Fruit fly (Drosophila melanogaster) S2 (cell line): ENCODE measurements around the gene Spec2.

Source experiments
- CG8478 ChIP-seq: fragments of >200 bp; optimal IDR thresholded peaks from 2 replicates; lab custom pipeline; 2018
- CTCF ChIP-seq, 2 experiments: fragments of >200 bp; optimal IDR thresholded peaks; 2 replicates each; lab custom pipeline; 2018

Gene Spec2

DNA sequence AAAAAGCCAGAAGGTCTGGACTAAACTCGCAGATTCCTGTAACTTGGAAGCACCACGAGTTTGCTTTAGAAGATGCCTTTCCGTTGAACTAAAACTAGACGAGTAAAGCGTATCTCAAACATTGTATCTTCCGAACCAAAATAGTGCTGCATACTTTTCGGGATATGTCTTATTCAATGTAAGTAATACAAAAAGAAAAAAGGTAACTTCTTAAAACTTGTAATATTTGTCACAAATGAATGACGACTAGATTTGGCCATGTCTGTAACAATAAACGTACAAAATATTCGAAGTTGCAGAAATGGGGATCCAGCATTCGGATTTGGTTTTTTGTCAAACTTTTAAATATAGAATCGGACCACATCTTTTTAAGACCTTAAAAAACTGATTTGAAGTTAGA lies 29.0 kb downstream of the Spec2 start:
- no peak for TF ChIP-seq CTCF (optimal IDR thresholded peaks at IDR 0.05; lab: Kevin White, UChicago)
- no peak for TF ChIP-seq CG8478 (lab: Kevin White, UChicago)

- TF ChIP-seq CG8478 (lab: Kevin White, UChicago) (no peak), CTCF (optimal IDR thresholded peaks at IDR 0.05; lab: Kevin White, UChicago) (no peak)
Measured at dm6 chr3R:5592009-5592572, 31.8 kb downstream of the Spec2 start.

DNA sequence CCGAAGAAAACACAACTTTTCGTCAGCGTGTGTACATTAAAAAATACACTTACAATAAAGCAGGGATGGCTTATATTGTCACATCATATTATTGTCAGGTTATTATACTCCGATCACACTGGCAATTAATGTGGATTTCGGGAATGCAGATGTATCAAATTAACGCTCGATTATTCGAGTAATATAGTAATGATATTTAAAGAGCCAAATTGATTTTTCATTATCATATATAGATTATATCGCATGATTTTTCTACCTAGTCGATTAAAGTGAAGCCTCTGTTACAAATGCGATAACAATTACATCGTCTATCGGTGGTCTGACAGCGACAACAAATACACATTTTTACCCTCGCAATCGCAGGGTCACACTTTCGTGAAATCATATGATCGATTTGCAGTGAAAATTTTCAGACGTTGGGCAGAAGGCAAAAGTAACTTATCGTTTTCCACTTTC lies 32.5 kb downstream of the Spec2 start, which contains the start of the genes noi and Vha26:
TSS of gene noi (minus strand) at position 62 of the 456 bp plus-strand sequence.
TSS of gene Vha26 (plus strand) at position 366 of the 456 bp plus-strand sequence.
- TF ChIP-seq CG8478 (lab: Kevin White, UChicago) (no peak), CTCF (optimal IDR thresholded peaks at IDR 0.05; lab: Kevin White, UChicago) (no peak)

- no peak for TF ChIP-seq CG8478 (lab: Kevin White, UChicago)
- TF ChIP-seq CTCF (optimal IDR thresholded peaks at IDR 0.05; lab: Kevin White, UChicago), result no peak
Measured at dm6 chr3R:5588573-5588972, 35.4 kb downstream of the Spec2 start, which contains the start of gene PolZ2. PolZ2 (plus strand) TSS chr3R:5588873.

DNA sequence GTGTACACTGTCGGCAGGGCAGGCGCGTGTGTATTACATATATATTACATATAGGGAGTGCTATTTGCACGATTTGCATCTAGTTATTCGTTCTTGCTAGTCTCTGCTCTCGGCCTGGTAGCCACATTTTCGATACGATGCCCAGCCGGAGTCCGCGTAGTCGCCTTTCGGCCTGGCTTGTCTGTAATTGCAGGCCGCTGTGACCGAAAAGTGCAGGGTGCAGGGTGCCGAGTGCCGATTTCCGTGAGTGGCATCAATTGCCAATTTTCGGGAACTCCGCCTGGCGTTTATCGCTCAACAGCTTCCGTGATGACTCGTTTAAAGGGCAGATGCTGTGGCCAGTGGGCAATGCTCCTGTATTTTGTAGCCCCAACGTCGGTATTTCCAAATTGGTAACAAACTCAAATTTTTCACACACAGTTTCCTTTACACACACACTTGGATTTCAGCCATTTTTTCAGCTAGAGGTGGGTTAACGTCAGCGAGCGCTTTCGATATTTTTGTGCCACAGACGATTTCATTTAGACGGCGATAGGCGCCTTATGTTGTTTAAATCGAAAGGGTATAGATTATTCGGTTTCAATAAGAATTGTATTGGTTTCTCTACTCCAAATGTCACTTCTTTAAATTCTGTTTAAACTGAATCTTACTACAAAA lies 35.9 kb downstream of the Spec2 start, which contains the start of gene CG2926:
TSS of gene CG2926 (minus strand) at position 518 of the 657 bp plus-strand sequence.
- TF ChIP-seq CG8478 (lab: Kevin White, UChicago) (no peak), CTCF (optimal IDR thresholded peaks at IDR 0.05; lab: Kevin White, UChicago) (peak in 1 of 2 experiments; percentile 20)

dm6 chr3R:5573883-5574282 lies 50.0 kb downstream of the Spec2 start:
- TF ChIP-seq CTCF (optimal IDR thresholded peaks at IDR 0.05; lab: Kevin White, UChicago) (no peak), CG8478 (lab: Kevin White, UChicago) (no peak)

dm6 chr3R:5572900-5573665 lies 50.8 kb downstream of the Spec2 start:
- TF ChIP-seq CG8478 (lab: Kevin White, UChicago) (no peak), CTCF (optimal IDR thresholded peaks at IDR 0.05; lab: Kevin White, UChicago) (no peak)

dm6 chr3R:5571756-5572155 lies 52.2 kb downstream of the Spec2 start:
- no peak for TF ChIP-seq CTCF (optimal IDR thresholded peaks at IDR 0.05; lab: Kevin White, UChicago)
- no peak for TF ChIP-seq CG8478 (lab: Kevin White, UChicago)

- TF ChIP-seq CG8478 (lab: Kevin White, UChicago), result no peak
- no peak for TF ChIP-seq CTCF (optimal IDR thresholded peaks at IDR 0.05; lab: Kevin White, UChicago)
Measured at dm6 chr3R:5571437-5571750, 52.5 kb downstream of the Spec2 start.

DNA sequence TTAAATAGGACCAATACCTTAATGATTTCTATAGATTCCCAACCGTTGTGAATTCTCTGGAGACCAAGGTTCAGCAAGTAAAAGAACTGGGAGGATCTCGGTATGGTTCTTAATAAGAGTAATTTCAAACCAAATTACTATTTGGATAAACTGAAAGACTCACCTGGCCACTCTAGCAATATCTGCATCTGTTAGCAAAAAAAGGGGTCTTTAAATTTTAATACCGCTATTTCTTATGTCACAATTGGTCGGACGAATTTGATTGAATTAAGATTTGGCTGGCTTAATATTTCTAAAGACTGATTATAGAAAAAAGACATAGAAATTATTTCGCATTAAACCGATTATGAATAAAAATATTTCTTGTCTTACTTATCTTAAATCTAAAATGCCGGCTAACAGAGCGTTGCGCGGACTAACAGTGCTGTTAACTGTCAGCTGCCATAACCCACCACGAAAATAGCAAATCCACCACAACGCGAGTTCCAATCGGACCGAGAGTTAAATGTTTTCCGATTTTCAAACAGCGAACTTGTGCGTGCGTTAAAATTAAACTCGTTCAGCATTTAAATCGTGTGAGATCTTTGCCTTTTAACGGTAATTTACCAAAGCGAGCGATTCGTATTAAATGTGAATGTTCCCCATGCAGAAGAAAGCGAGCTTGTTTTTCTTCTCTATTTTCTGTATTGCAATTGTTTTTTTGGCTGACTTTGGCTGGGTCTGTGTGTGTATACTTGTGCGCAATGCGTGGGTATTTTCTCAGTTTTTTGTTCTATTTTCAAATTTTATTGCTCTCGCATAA lies 53.1 kb downstream of the Spec2 start, which contains the start of gene CRMP:
TSS of gene CRMP (plus strand) at position 474 of the 802 bp plus-strand sequence.
- no peak for TF ChIP-seq CG8478 (lab: Kevin White, UChicago)
- no peak for TF ChIP-seq CTCF (optimal IDR thresholded peaks at IDR 0.05; lab: Kevin White, UChicago)

DNA sequence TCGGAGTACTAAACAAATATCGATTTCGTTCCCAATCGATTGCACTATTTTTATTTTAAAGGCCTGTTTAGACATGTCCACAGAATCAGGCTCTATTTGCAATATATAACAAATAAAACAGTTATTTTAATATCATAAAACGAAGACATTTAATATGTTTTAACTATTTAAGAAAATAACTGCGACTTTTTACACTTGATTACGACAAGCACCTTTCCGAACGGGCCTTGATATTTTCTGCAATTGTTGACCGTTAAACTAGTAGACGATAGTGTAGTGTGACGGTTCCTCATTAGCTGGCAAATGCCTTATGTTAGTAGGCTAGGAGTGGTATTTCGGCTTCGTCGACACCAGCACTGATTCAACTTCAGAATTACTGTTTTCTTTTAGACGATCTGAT lies 55.3 kb downstream of the Spec2 start, which contains the start of the genes CG2931 and Rheb:
TSS of gene CG2931 (minus strand) at position 26 of the 400 bp plus-strand sequence.
TSS of gene Rheb (plus strand) at position 332 of the 400 bp plus-strand sequence.
- TF ChIP-seq CTCF (optimal IDR thresholded peaks at IDR 0.05; lab: Kevin White, UChicago) (no peak), CG8478 (lab: Kevin White, UChicago) (no peak)
